Fruit fly (Drosophila melanogaster) Kc167 (cell line): Measurements from ENCODE around the gene Ace.

Experiments
- h ChIP-seq: fragments of >200 bp; optimal IDR thresholded peaks from 3 replicates; lab custom pipeline; 2018; ENCODE audit warnings: missing external identifiers
- insv ChIP-seq: fragments of >200 bp; optimal IDR thresholded peaks from 3 replicates; lab custom pipeline; 2018; ENCODE audit warnings: missing external identifiers
- psq ChIP-seq: fragments of >200 bp; optimal IDR thresholded peaks from 2 replicates; lab custom pipeline; 2017; ENCODE audit warnings: missing external identifiers
- ttk ChIP-seq: sonication (Bioruptor generic); optimal IDR thresholded peaks from 2 replicates; lab custom pipeline; 2017; ENCODE audit warnings: missing external identifiers

DNA sequence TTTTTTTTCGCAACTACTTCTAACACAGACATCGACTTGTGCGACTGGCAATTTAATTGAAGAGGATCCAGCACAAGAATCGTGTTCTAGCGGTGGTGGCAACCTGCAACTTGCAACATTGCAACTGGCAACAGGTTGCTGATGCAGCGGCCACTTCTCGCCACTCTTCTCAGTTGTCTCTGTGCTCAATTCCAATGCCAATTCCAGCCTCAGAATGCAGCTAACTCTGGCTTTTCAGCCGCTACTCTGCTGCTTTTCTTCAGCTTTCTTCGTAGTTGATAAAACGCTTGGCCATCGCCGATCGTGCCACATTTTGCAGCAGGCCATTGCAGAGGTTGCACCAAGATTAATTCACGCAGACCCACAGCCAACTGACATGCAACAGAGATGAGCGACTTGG is 31.0 kb upstream of the Ace start, which contains the start of gene Osi22:
- TF ChIP-seq h (no peak), ttk (lab: Kevin White, UChicago) (no peak), psq (lab: Kevin White, UChicago) (no peak), insv (no peak)
